Fruit fly (Drosophila melanogaster) whole organism, embryonic: Measurements from ENCODE around the gene CG6216.
A peak's percentile ranks its signal among the peaks of the same experiment; 100 is the strongest.

Experiments
- Bdp1 ChIP-seq: fragments of 200-800 bp; sonication (Bioruptor generic); optimal IDR thresholded peaks from 3 replicates; lab custom pipeline; 2016; ENCODE audit warnings: missing biosample characterization, missing genetic modification characterization
- CG10654 ChIP-seq: fragments of 200-800 bp; sonication (Bioruptor generic); optimal IDR thresholded peaks from 2 replicates; lab custom pipeline; 2016; ENCODE audit warnings: missing biosample characterization, missing genetic modification characterization
- CG10979 ChIP-seq: fragments of 200-800 bp; sonication (Bioruptor generic); optimal IDR thresholded peaks from 2 replicates; lab custom pipeline; 2018; ENCODE audit warnings: missing biosample characterization, mild to moderate bottlenecking, missing genetic modification characterization, moderate library complexity
- CG11504 ChIP-seq: fragments of 200-800 bp; sonication (Bioruptor generic); optimal IDR thresholded peaks from 3 replicates; lab custom pipeline; 2019; ENCODE audit warnings: missing biosample characterization, mild to moderate bottlenecking, missing genetic modification characterization, moderate library complexity
- CG13123 ChIP-seq: fragments of 200-800 bp; sonication (Bioruptor generic); optimal IDR thresholded peaks from 2 replicates; lab custom pipeline; 2016; ENCODE audit warnings: missing biosample characterization, missing genetic modification characterization
- CG13894 ChIP-seq: fragments of 200-800 bp; sonication (Bioruptor generic); optimal IDR thresholded peaks from 3 replicates; lab custom pipeline; 2018; ENCODE audit warnings: missing biosample characterization, mild to moderate bottlenecking, missing genetic modification characterization, moderate library complexity
- CG14050 ChIP-seq: fragments of 200-800 bp; sonication (Bioruptor generic); IDR thresholded peaks from 3 replicates; pipeline ENCODE4 v1.3.6; 2022; ENCODE audit warnings: missing biosample characterization, missing genetic modification characterization
- CG14441 ChIP-seq: fragments of 200-800 bp; sonication (Bioruptor generic); IDR thresholded peaks from 2 replicates; pipeline ENCODE4 v1.3.6; 2022; ENCODE audit warnings: missing biosample characterization, missing genetic modification characterization
- CG14710 ChIP-seq: fragments of 200-800 bp; sonication (Bioruptor generic); optimal IDR thresholded peaks from 3 replicates; lab custom pipeline; 2019; ENCODE audit warnings: missing biosample characterization, mild to moderate bottlenecking, missing genetic modification characterization, moderate library complexity
- CG15269 ChIP-seq: fragments of 200-800 bp; sonication (Bioruptor generic); optimal IDR thresholded peaks from 2 replicates; lab custom pipeline; 2018; ENCODE audit warnings: missing biosample characterization, mild to moderate bottlenecking, missing genetic modification characterization, moderate library complexity
- CG17612 ChIP-seq: fragments of 200-800 bp; sonication (Bioruptor generic); IDR thresholded peaks from 2 replicates; pipeline ENCODE4 v1.3.6; 2022; ENCODE audit warnings: missing biosample characterization, missing genetic modification characterization
- CG18262 ChIP-seq: fragments of 200-800 bp; optimal IDR thresholded peaks from 3 replicates; lab custom pipeline; 2019; ENCODE audit warnings: missing biosample characterization, mild to moderate bottlenecking, missing genetic modification characterization, moderate library complexity
- CG18619 ChIP-seq: fragments of 200-800 bp; sonication (Bioruptor generic); optimal IDR thresholded peaks from 3 replicates; lab custom pipeline; 2017; ENCODE audit warnings: missing biosample characterization, mild to moderate bottlenecking, missing genetic modification characterization
- CG30403 ChIP-seq: fragments of 200-800 bp; sonication (Bioruptor generic); optimal IDR thresholded peaks from 3 replicates; lab custom pipeline; 2016; ENCODE audit warnings: missing biosample characterization, missing genetic modification characterization
- CG3065 ChIP-seq: fragments of 200-800 bp; sonication (Bioruptor generic); optimal IDR thresholded peaks from 2 replicates; lab custom pipeline; 2016; ENCODE audit warnings: missing biosample characterization, missing genetic modification characterization
- CG33557 ChIP-seq: fragments of 200-800 bp; sonication (Bioruptor generic); optimal IDR thresholded peaks from 2 replicates; lab custom pipeline; 2019; ENCODE audit warnings: missing biosample characterization, mild to moderate bottlenecking, missing genetic modification characterization, moderate library complexity
- CG3847 ChIP-seq: fragments of 200-800 bp; sonication (Bioruptor generic); IDR thresholded peaks from 2 replicates; pipeline ENCODE4 v1.3.6; 2022; ENCODE audit warnings: missing biosample characterization, missing genetic modification characterization
- CG4820 ChIP-seq: fragments of 200-800 bp; sonication (Bioruptor generic); optimal IDR thresholded peaks from 3 replicates; lab custom pipeline; 2016; ENCODE audit warnings: missing biosample characterization, missing genetic modification characterization
- CG4854 ChIP-seq: fragments of 200-800 bp; sonication (Bioruptor generic); optimal IDR thresholded peaks from 2 replicates; lab custom pipeline; 2016; ENCODE audit warnings: missing biosample characterization, missing genetic modification characterization, inconsistent platforms
- CG6272 ChIP-seq: fragments of 200-800 bp; sonication (Bioruptor generic); IDR thresholded peaks from 2 replicates; pipeline ENCODE4 v1.3.6; 2022; ENCODE audit warnings: missing biosample characterization, missing genetic modification characterization
- CG6683 ChIP-seq: fragments of 200-800 bp; sonication (Bioruptor generic); optimal IDR thresholded peaks from 2 replicates; lab custom pipeline; 2017; ENCODE audit warnings: missing biosample characterization, mild to moderate bottlenecking, missing genetic modification characterization, missing genetic modification reagents
- CG7372 ChIP-seq: fragments of 200-800 bp; sonication (Bioruptor generic); IDR thresholded peaks from 2 replicates; pipeline ENCODE4 v1.3.6; 2022; ENCODE audit warnings: missing biosample characterization, missing genetic modification characterization
- CG7987 ChIP-seq: fragments of 200-800 bp; sonication (Bioruptor generic); optimal IDR thresholded peaks from 2 replicates; lab custom pipeline; 2018; ENCODE audit warnings: missing biosample characterization, mild to moderate bottlenecking, missing genetic modification characterization, moderate library complexity
- CG8388 ChIP-seq: fragments of 200-800 bp; sonication (Bioruptor generic); optimal IDR thresholded peaks from 2 replicates; lab custom pipeline; 2019; ENCODE audit warnings: missing biosample characterization, mild to moderate bottlenecking, missing genetic modification characterization, moderate library complexity
- D19B ChIP-seq: fragments of 200-800 bp; sonication (Bioruptor generic); optimal IDR thresholded peaks from 2 replicates; lab custom pipeline; 2017; ENCODE audit warnings: missing biosample characterization, mild to moderate bottlenecking, missing genetic modification characterization
- Dek ChIP-seq: fragments of 200-800 bp; sonication (Bioruptor generic); optimal IDR thresholded peaks from 3 replicates; lab custom pipeline; 2019; ENCODE audit warnings: missing biosample characterization, mild to moderate bottlenecking, missing genetic modification characterization, moderate library complexity
- Elba2 ChIP-seq: fragments of 200-800 bp; sonication (Bioruptor generic); optimal IDR thresholded peaks from 3 replicates; lab custom pipeline; 2016; ENCODE audit warnings: missing biosample characterization, missing genetic modification characterization
- HmgZ ChIP-seq: fragments of 200-800 bp; sonication (Bioruptor generic); optimal IDR thresholded peaks from 2 replicates; lab custom pipeline; 2018; ENCODE audit warnings: missing biosample characterization, mild to moderate bottlenecking, missing genetic modification characterization
- Meics ChIP-seq: fragments of 200-800 bp; sonication (Bioruptor generic); optimal IDR thresholded peaks from 2 replicates; lab custom pipeline; 2017; ENCODE audit warnings: missing biosample characterization, mild to moderate bottlenecking, missing genetic modification characterization
- Nf-YA ChIP-seq: fragments of 200-800 bp; sonication (Bioruptor generic); IDR thresholded peaks from 2 replicates; pipeline ENCODE4 v1.3.6; 2022; ENCODE audit warnings: missing biosample characterization, missing genetic modification characterization
- Tbp ChIP-seq: fragments of >200 bp; optimal IDR thresholded peaks from 2 replicates; lab custom pipeline; 2018; ENCODE audit warnings: missing biosample characterization, missing genetic modification characterization
- Trl ChIP-seq, 3 experiments: fragments of >200 bp in 2 of 3; fragments of 200-800 bp in 1 of 3; sonication (Bioruptor generic) in 1 of 3; optimal IDR thresholded peaks; 2 replicates in 1 of 3; 3 replicates in 2 of 3; lab custom pipeline; 2016 to 2017; ENCODE audit warnings: missing biosample characterization in 1 of 3, missing genetic modification characterization in 1 of 3
- ab ChIP-seq: fragments of 200-800 bp; sonication (Bioruptor generic); optimal IDR thresholded peaks from 2 replicates; lab custom pipeline; 2016; ENCODE audit warnings: missing biosample characterization, missing genetic modification characterization
- btn ChIP-seq: fragments of 200-800 bp; sonication (Bioruptor generic); optimal IDR thresholded peaks from 2 replicates; lab custom pipeline; 2016; ENCODE audit warnings: missing biosample characterization, missing genetic modification characterization
- croc ChIP-seq: fragments of 200-800 bp; sonication (Bioruptor generic); conservative IDR thresholded peaks from 3 replicates; pipeline ENCODE4 v1.3.6; 2022; ENCODE audit warnings: missing biosample characterization, missing genetic modification characterization
- en ChIP-seq: fragments of 200-800 bp; sonication (Bioruptor generic); optimal IDR thresholded peaks from 2 replicates; lab custom pipeline; 2016; ENCODE audit warnings: missing biosample characterization, missing genetic modification characterization
- esg ChIP-seq: fragments of 200-800 bp; sonication (Bioruptor generic); conservative IDR thresholded peaks from 2 replicates; pipeline ENCODE4 v1.3.6; 2022; ENCODE audit warnings: missing biosample characterization, missing genetic modification characterization
- fd96Cb ChIP-seq: fragments of 200-800 bp; sonication (Bioruptor generic); optimal IDR thresholded peaks from 2 replicates; lab custom pipeline; 2018; ENCODE audit warnings: missing biosample characterization, mild to moderate bottlenecking, missing genetic modification characterization, moderate library complexity
- grn ChIP-seq: fragments of 200-800 bp; sonication (Bioruptor generic); optimal IDR thresholded peaks from 3 replicates; lab custom pipeline; 2017; ENCODE audit warnings: missing biosample characterization, missing genetic modification characterization
- mirr ChIP-seq: fragments of 200-800 bp; sonication (Bioruptor generic); optimal IDR thresholded peaks from 3 replicates; lab custom pipeline; 2018; ENCODE audit warnings: missing biosample characterization, mild to moderate bottlenecking, missing genetic modification characterization
- pan ChIP-seq, 4 experiments: fragments of >200 bp in 3 of 4; fragments of 200-800 bp in 1 of 4; sonication (Bioruptor generic) in 1 of 4; optimal IDR thresholded peaks in 3 of 4; IDR thresholded peaks in 1 of 4; 2 replicates each; pipeline versions ENCODE4 v1.3.6 to Lab custom; 2017 to 2022; ENCODE audit warnings: missing biosample characterization in 2 of 4, missing genetic modification characterization in 2 of 4, mixed read lengths in 1 of 4
- peb ChIP-seq: fragments of 200-800 bp; sonication (Bioruptor generic); IDR thresholded peaks from 2 replicates; pipeline ENCODE4 v1.3.6; 2022; ENCODE audit warnings: missing biosample characterization, missing genetic modification characterization
- row ChIP-seq: fragments of 200-800 bp; sonication (Bioruptor generic); IDR thresholded peaks from 3 replicates; pipeline ENCODE4 v1.3.6; 2022; ENCODE audit warnings: missing biosample characterization, missing genetic modification characterization
- scrt ChIP-seq: fragments of 200-800 bp; sonication (Bioruptor generic); optimal IDR thresholded peaks from 2 replicates; lab custom pipeline; 2018; ENCODE audit warnings: missing biosample characterization, mild to moderate bottlenecking, missing genetic modification characterization, moderate library complexity
- sd ChIP-seq: fragments of 200-800 bp; sonication (Bioruptor generic); optimal IDR thresholded peaks from 3 replicates; lab custom pipeline; 2018; ENCODE audit warnings: missing biosample characterization, mild to moderate bottlenecking, missing genetic modification characterization, moderate library complexity
- sob ChIP-seq: fragments of 200-800 bp; sonication (Bioruptor generic); IDR thresholded peaks from 2 replicates; pipeline ENCODE4 v1.3.6; 2022; ENCODE audit warnings: missing biosample characterization, missing genetic modification characterization
- unpg ChIP-seq: fragments of 200-800 bp; sonication (Bioruptor generic); optimal IDR thresholded peaks from 3 replicates; lab custom pipeline; 2018; ENCODE audit warnings: missing biosample characterization, mild to moderate bottlenecking, missing genetic modification characterization, moderate library complexity
- wor ChIP-seq: fragments of 200-800 bp; sonication (Bioruptor generic); IDR thresholded peaks from 2 replicates; pipeline ENCODE4 v1.3.6; 2022; ENCODE audit warnings: missing biosample characterization, missing genetic modification characterization

Gene CG6216

dm6 chr3L:11197291-11198021, 46.9 kb upstream of the CG6216 start, which contains the start of gene GlcAT-P (continued):
- TF ChIP-seq Dek (tag; lab: Kevin White, UChicago) (peak; percentile 73), CG3065 (GFP tag; lab: Kevin White, UChicago) (no peak), unpg (GFP tag; lab: Kevin White, UChicago) (peak; percentile 85), Bdp1 (GFP tag; lab: Kevin White, UChicago) (no peak), mirr (GFP tag; lab: Kevin White, UChicago) (no peak), CG4820 (peak; percentile 20), esg (GFP tag; lab: Robert Waterston, UW) (peak; percentile 71), fd96Cb (tag; lab: Kevin White, UChicago) (peak; percentile 65), CG18619 (GFP tag; lab: Kevin White, UChicago) (peak; percentile 32), CG7372 (GFP tag; lab: Robert Waterston, UW) (0 out of 2 replicates have a peak, but pooled peaks have one; percentile 43), peb (GFP tag; lab: Robert Waterston, UW) (no peak; the same call in 1 of the 2 replicates), CG33557 (GFP tag; lab: Kevin White, UChicago) (peak; percentile 33), grn (no peak), CG14441 (GFP tag; lab: Robert Waterston, UW) (peak; percentile 46), ab (no peak), CG11504 (tag; lab: Kevin White, UChicago) (peak; percentile 82), CG14710 (peak; percentile 75), CG10979 (peak; percentile 82), CG6272 (GFP tag; lab: Robert Waterston, UW) (peak; percentile 28; the same call in 1 of the 2 replicates), CG17612 (no peak), Tbp (GFP tag; lab: Kevin White, UChicago) (no peak), btn (GFP tag; lab: Kevin White, UChicago) (no peak), row (GFP tag; lab: Robert Waterston, UW) (peak; percentile 90), CG10654 (GFP tag; lab: Kevin White, UChicago) (no peak), Elba2 (no peak), CG7987 (GFP tag; lab: Kevin White, UChicago) (no peak), D19B (GFP tag; lab: Kevin White, UChicago) (no peak), scrt (GFP tag; lab: Kevin White, UChicago) (peak; percentile 29), CG15269 (tag; lab: Kevin White, UChicago) (peak; percentile 85), wor (peak; percentile 19; the same call in 1 of the 2 replicates), CG13894 (peak; percentile 46), CG30403 (peak; percentile 73), Nf-YA (GFP tag; lab: Robert Waterston, UW) (0 out of 2 replicates have a peak, but pooled peaks have one; percentile 8), CG13123 (GFP tag; lab: Kevin White, UChicago) (peak; percentile 11), CG4854 (GFP tag; lab: Kevin White, UChicago) (no peak), CG18262 (tag; lab: Kevin White, UChicago) (peak; percentile 82), croc (GFP tag; lab: Robert Waterston, UW) (peak; percentile 34; the same call in 1 of the 3 replicates), CG14050 (GFP tag; lab: Robert Waterston, UW) (peak; percentile 46; the same call in 2 of the 3 replicates), Trl (optimal IDR thresholded peaks at IDR 0.05; lab: Kevin White, UChicago) (peak in 1 of 2 experiments; percentile 51), Trl (GFP tag; optimal IDR thresholded peaks at IDR 0.05; lab: Kevin White, UChicago) (no peak), pan (optimal IDR thresholded peaks at IDR 0.05; lab: Kevin White, UChicago) (no peak), pan (GFP tag; optimal IDR thresholded peaks at IDR 0.05 in 1 of 2, IDR thresholded peaks at IDR 0.05 in 1 of 2) (peak in 1 of 2 experiments; percentile 78), en (GFP tag; lab: Kevin White, UChicago) (no peak), CG8388 (GFP tag; lab: Kevin White, UChicago) (peak; percentile 75), HmgZ (tag; lab: Kevin White, UChicago) (peak; percentile 22), Meics (GFP tag; lab: Kevin White, UChicago) (peak; percentile 64), sob (GFP tag; lab: Robert Waterston, UW) (peak; percentile 76), CG3847 (peak; percentile 68), CG6683 (GFP tag; lab: Kevin White, UChicago) (peak; percentile 75), sd (peak; percentile 18)
